Worm (Caenorhabditis elegans): ENCODE measurements around the gene T27E4.1.

- TF ChIP-seq zim-3 (tag; optimal IDR thresholded peaks at IDR 0.05), result no peak
- no peak for TF ChIP-seq Y79H2A.3 (GFP tag; conservative IDR thresholded peaks at IDR 0.05)
- no peak for TF ChIP-seq lin-35 (GFP tag; optimal IDR thresholded peaks at IDR 0.05)
- TF ChIP-seq dpl-1 (GFP tag; optimal IDR thresholded peaks at IDR 0.05), result no peak
- TF ChIP-seq pha-4 (tag; optimal IDR thresholded peaks at IDR 0.05), result no peak
- no peak for TF ChIP-seq F23B12.7 (tag; optimal IDR thresholded peaks at IDR 0.05; ENCODE audit: insufficient read depth)
Observed at ce11 chrV:9049271-9049670, 42.9 kb upstream of the T27E4.1 start.

Data from whole organism, young adult.